Fruit fly (Drosophila melanogaster) whole organism, embryonic: Measurements from ENCODE around the gene MED22.

ENCODE experiments used
- Ada2b ChIP-seq: fragments of 200-800 bp; sonication (Bioruptor generic); IDR thresholded peaks from 2 replicates; pipeline ENCODE4 v1.3.6; 2022; ENCODE audit warnings: missing biosample characterization, missing genetic modification characterization
- CG10147 ChIP-seq: fragments of 200-800 bp; sonication (Bioruptor generic); optimal IDR thresholded peaks from 2 replicates; lab custom pipeline; 2019; ENCODE audit warnings: missing biosample characterization, mild to moderate bottlenecking, missing genetic modification characterization, moderate library complexity
- CG10209 ChIP-seq: fragments of 200-800 bp; sonication (Bioruptor generic); optimal IDR thresholded peaks from 3 replicates; lab custom pipeline; 2017; ENCODE audit warnings: missing biosample characterization, mild to moderate bottlenecking, missing genetic modification characterization, missing genetic modification reagents
- CG10462 ChIP-seq: fragments of 200-800 bp; sonication (Bioruptor generic); optimal IDR thresholded peaks from 2 replicates; lab custom pipeline; 2016; ENCODE audit warnings: missing biosample characterization, missing genetic modification characterization
- CG11247 ChIP-seq: fragments of 200-800 bp; sonication (Bioruptor generic); IDR thresholded peaks from 2 replicates; pipeline ENCODE4 v1.3.6; 2022; ENCODE audit warnings: missing biosample characterization, missing genetic modification characterization
- CG12299 ChIP-seq: fragments of 200-800 bp; sonication (Bioruptor generic); optimal IDR thresholded peaks from 2 replicates; lab custom pipeline; 2018; ENCODE audit warnings: missing biosample characterization, mild to moderate bottlenecking, missing genetic modification characterization
- CG12391 ChIP-seq: fragments of 200-800 bp; sonication (Bioruptor generic); optimal IDR thresholded peaks from 3 replicates; lab custom pipeline; 2018; ENCODE audit warnings: missing biosample characterization, mild to moderate bottlenecking, missing genetic modification characterization, moderate library complexity
- CG12659 ChIP-seq: fragments of 200-800 bp; sonication (Bioruptor generic); optimal IDR thresholded peaks from 3 replicates; lab custom pipeline; 2017; ENCODE audit warnings: mild to moderate bottlenecking, missing biosample characterization, missing genetic modification reagents, missing genetic modification characterization
- CG12769 ChIP-seq: fragments of 200-800 bp; sonication (Bioruptor generic); optimal IDR thresholded peaks from 2 replicates; lab custom pipeline; 2019; ENCODE audit warnings: missing biosample characterization, mild to moderate bottlenecking, missing genetic modification characterization, moderate library complexity
- CG13894 ChIP-seq: fragments of 200-800 bp; sonication (Bioruptor generic); optimal IDR thresholded peaks from 3 replicates; lab custom pipeline; 2018; ENCODE audit warnings: missing biosample characterization, mild to moderate bottlenecking, missing genetic modification characterization, moderate library complexity
- CG15514 ChIP-seq: fragments of 200-800 bp; sonication (Bioruptor generic); optimal IDR thresholded peaks from 3 replicates; lab custom pipeline; 2017; ENCODE audit warnings: missing biosample characterization, missing genetic modification characterization, mild to moderate bottlenecking, moderate library complexity, missing genetic modification reagents
- CG17359 ChIP-seq: fragments of 200-800 bp; sonication (Bioruptor generic); optimal IDR thresholded peaks from 3 replicates; lab custom pipeline; 2018; ENCODE audit warnings: missing biosample characterization, mild to moderate bottlenecking, missing genetic modification characterization, moderate library complexity
- CG17361 ChIP-seq: fragments of 200-800 bp; sonication (Bioruptor generic); IDR thresholded peaks from 3 replicates; pipeline ENCODE4 v1.3.6; 2022; ENCODE audit warnings: missing biosample characterization, missing genetic modification characterization
- CG17829 ChIP-seq: fragments of 200-800 bp; optimal IDR thresholded peaks from 2 replicates; lab custom pipeline; 2019; ENCODE audit warnings: missing biosample characterization, mild to moderate bottlenecking, missing genetic modification characterization, moderate library complexity
- CG2120 ChIP-seq: fragments of 200-800 bp; sonication (Bioruptor generic); optimal IDR thresholded peaks from 3 replicates; lab custom pipeline; 2016; ENCODE audit warnings: missing biosample characterization, missing genetic modification characterization
- CG2712 ChIP-seq: fragments of 200-800 bp; optimal IDR thresholded peaks from 3 replicates; lab custom pipeline; 2019; ENCODE audit warnings: missing biosample characterization, mild to moderate bottlenecking, missing genetic modification characterization, moderate library complexity
- CG31224 ChIP-seq: fragments of 200-800 bp; sonication (Bioruptor generic); IDR thresholded peaks from 2 replicates; pipeline ENCODE4 v1.3.6; 2022; ENCODE audit warnings: missing biosample characterization, missing genetic modification characterization
- CG33557 ChIP-seq: fragments of 200-800 bp; sonication (Bioruptor generic); optimal IDR thresholded peaks from 2 replicates; lab custom pipeline; 2019; ENCODE audit warnings: missing biosample characterization, mild to moderate bottlenecking, missing genetic modification characterization, moderate library complexity
- CG3847 ChIP-seq: fragments of 200-800 bp; sonication (Bioruptor generic); IDR thresholded peaks from 2 replicates; pipeline ENCODE4 v1.3.6; 2022; ENCODE audit warnings: missing biosample characterization, missing genetic modification characterization
- CG4730 ChIP-seq: fragments of 200-800 bp; sonication (Bioruptor generic); IDR thresholded peaks from 2 replicates; pipeline ENCODE4 v1.3.6; 2022; ENCODE audit warnings: missing biosample characterization, missing genetic modification characterization
- CG4854 ChIP-seq: fragments of 200-800 bp; sonication (Bioruptor generic); optimal IDR thresholded peaks from 2 replicates; lab custom pipeline; 2016; ENCODE audit warnings: missing biosample characterization, missing genetic modification characterization, inconsistent platforms
- CG7745 ChIP-seq: fragments of 200-800 bp; sonication (Bioruptor generic); optimal IDR thresholded peaks from 2 replicates; lab custom pipeline; 2018; ENCODE audit warnings: missing biosample characterization, mild to moderate bottlenecking, missing genetic modification characterization, moderate library complexity
- CG7839 ChIP-seq: fragments of 200-800 bp; sonication (Bioruptor generic); optimal IDR thresholded peaks from 3 replicates; lab custom pipeline; 2018; ENCODE audit warnings: missing biosample characterization, mild to moderate bottlenecking, missing genetic modification characterization, moderate library complexity
- CG9215 ChIP-seq: fragments of 200-800 bp; sonication (Bioruptor generic); IDR thresholded peaks from 2 replicates; pipeline ENCODE4 v1.3.6; 2022; ENCODE audit warnings: missing biosample characterization, missing genetic modification characterization
- D19B ChIP-seq: fragments of 200-800 bp; sonication (Bioruptor generic); optimal IDR thresholded peaks from 2 replicates; lab custom pipeline; 2017; ENCODE audit warnings: missing biosample characterization, mild to moderate bottlenecking, missing genetic modification characterization
- Dip3 ChIP-seq: fragments of 200-800 bp; sonication (Bioruptor generic); optimal IDR thresholded peaks from 3 replicates; lab custom pipeline; 2016; ENCODE audit warnings: missing biosample characterization, missing genetic modification characterization
- Fer3 ChIP-seq: fragments of 200-800 bp; sonication (Bioruptor generic); optimal IDR thresholded peaks from 2 replicates; lab custom pipeline; 2018; ENCODE audit warnings: missing biosample characterization, mild to moderate bottlenecking, missing genetic modification characterization, moderate library complexity
- H15 ChIP-seq: fragments of 200-800 bp; sonication (Bioruptor generic); IDR thresholded peaks from 3 replicates; pipeline ENCODE4 v1.3.6; 2022; ENCODE audit warnings: missing biosample characterization, missing genetic modification characterization
- HLH3B ChIP-seq: fragments of 200-800 bp; sonication (Bioruptor generic); IDR thresholded peaks from 2 replicates; pipeline ENCODE4 v1.3.6; 2022; ENCODE audit warnings: missing biosample characterization, missing genetic modification characterization
- Hr51 ChIP-seq, 2 experiments: fragments of 200-800 bp; sonication (Bioruptor generic); optimal IDR thresholded peaks; 2 replicates in 1 of 2; 3 replicates in 1 of 2; lab custom pipeline; 2016 to 2018; ENCODE audit warnings: missing biosample characterization in 2 of 2, missing genetic modification characterization in 2 of 2, mild to moderate bottlenecking in 1 of 2, moderate library complexity in 1 of 2
- Med ChIP-seq: fragments of 200-800 bp; sonication (Bioruptor generic); peaks from one replicate; lab custom pipeline; 2016; ENCODE audit warnings: missing biosample characterization, missing genetic modification characterization, mild to moderate bottlenecking, inconsistent platforms, moderate library complexity
- Oli ChIP-seq: fragments of 200-800 bp; sonication (Bioruptor generic); optimal IDR thresholded peaks from 2 replicates; lab custom pipeline; 2018; ENCODE audit warnings: missing biosample characterization, mild to moderate bottlenecking, missing genetic modification characterization, moderate library complexity
- Sox102F ChIP-seq: fragments of 200-800 bp; sonication (Bioruptor generic); optimal IDR thresholded peaks from 2 replicates; lab custom pipeline; 2018; ENCODE audit warnings: missing biosample characterization, mild to moderate bottlenecking, missing genetic modification characterization, moderate library complexity
- Xbp1 ChIP-seq: fragments of 200-800 bp; sonication (Bioruptor generic); optimal IDR thresholded peaks from 3 replicates; lab custom pipeline; 2016; ENCODE audit warnings: missing biosample characterization, mild to moderate bottlenecking, missing genetic modification characterization
- ato ChIP-seq: fragments of 200-800 bp; sonication (Bioruptor generic); IDR thresholded peaks from 2 replicates; pipeline ENCODE4 v1.3.6; 2022; ENCODE audit warnings: missing biosample characterization, missing genetic modification characterization; ENCODE audit not compliant: partially characterized antibody
- bcd ChIP-seq: fragments of 200-800 bp; sonication (Bioruptor generic); optimal IDR thresholded peaks from 2 replicates; lab custom pipeline; 2017; ENCODE audit warnings: missing biosample characterization, mild to moderate bottlenecking, missing genetic modification characterization
- cas ChIP-seq: fragments of 200-800 bp; sonication (Bioruptor generic); IDR thresholded peaks from 2 replicates; pipeline ENCODE4 v1.3.6; 2022; ENCODE audit warnings: missing biosample characterization, missing genetic modification characterization
- cwo ChIP-seq: fragments of 200-800 bp; sonication (Bioruptor generic); optimal IDR thresholded peaks from 3 replicates; lab custom pipeline; 2017; ENCODE audit warnings: missing biosample characterization, missing genetic modification characterization, mild to moderate bottlenecking, moderate library complexity, missing genetic modification reagents
- gem ChIP-seq: fragments of 200-800 bp; sonication (Bioruptor generic); optimal IDR thresholded peaks from 2 replicates; lab custom pipeline; 2019; ENCODE audit warnings: missing biosample characterization, mild to moderate bottlenecking, missing genetic modification characterization, moderate library complexity
- grau ChIP-seq: fragments of 200-800 bp; optimal IDR thresholded peaks from 3 replicates; lab custom pipeline; 2019; ENCODE audit warnings: missing biosample characterization, mild to moderate bottlenecking, missing genetic modification characterization, moderate library complexity
- ken ChIP-seq: fragments of 200-800 bp; sonication (Bioruptor generic); IDR thresholded peaks from 3 replicates; pipeline ENCODE4 v1.3.6; 2022; ENCODE audit warnings: missing biosample characterization, missing genetic modification characterization
- lmd ChIP-seq: fragments of 200-800 bp; sonication (Bioruptor generic); IDR thresholded peaks from 2 replicates; pipeline ENCODE4 v1.3.6; 2022; ENCODE audit warnings: missing biosample characterization, missing genetic modification characterization
- luna ChIP-seq: fragments of 200-800 bp; sonication (Bioruptor generic); optimal IDR thresholded peaks from 2 replicates; lab custom pipeline; 2016; ENCODE audit warnings: missing biosample characterization, missing genetic modification characterization
- mam ChIP-seq: fragments of 200-800 bp; sonication (Bioruptor generic); optimal IDR thresholded peaks from 3 replicates; lab custom pipeline; 2016; ENCODE audit warnings: missing biosample characterization, missing genetic modification characterization
- prd ChIP-seq, 3 experiments: fragments of >200 bp in 2 of 3; fragments of 200-800 bp in 1 of 3; sonication (Bioruptor generic) in 1 of 3; optimal IDR thresholded peaks in 2 of 3; IDR thresholded peaks in 1 of 3; 2 replicates in 2 of 3; 3 replicates in 1 of 3; pipeline versions ENCODE4 v1.3.6 to Lab custom; 2017 to 2022; ENCODE audit warnings: missing biosample characterization in 1 of 3, missing genetic modification characterization in 1 of 3
- pros ChIP-seq: fragments of 200-800 bp; sonication (Bioruptor generic); optimal IDR thresholded peaks from 3 replicates; lab custom pipeline; 2019; ENCODE audit warnings: missing biosample characterization, mild to moderate bottlenecking, missing genetic modification characterization, moderate library complexity
- ranshi ChIP-seq: fragments of 200-800 bp; sonication (Bioruptor generic); IDR thresholded peaks from 2 replicates; pipeline ENCODE4 v1.3.6; 2022; ENCODE audit warnings: missing biosample characterization, missing genetic modification characterization
- wek ChIP-seq: fragments of 200-800 bp; sonication (Bioruptor generic); optimal IDR thresholded peaks from 3 replicates; lab custom pipeline; 2018; ENCODE audit warnings: missing biosample characterization, mild to moderate bottlenecking, missing genetic modification characterization, moderate library complexity
- zfh2 ChIP-seq: fragments of 200-800 bp; sonication (Bioruptor generic); optimal IDR thresholded peaks from 2 replicates; lab custom pipeline; 2016; ENCODE audit warnings: missing biosample characterization, missing genetic modification characterization

Gene MED22

dm6 chrX:966818-967217 is 38.9 kb downstream of the MED22 start (continued):
- peak; percentile 51 for TF ChIP-seq CG13894 (tag; lab: Kevin White, UChicago)
- no peak for TF ChIP-seq CG10462 (GFP tag; lab: Kevin White, UChicago)
- no peak for TF ChIP-seq CG12299 (tag; lab: Kevin White, UChicago)
- TF ChIP-seq ranshi: peak; percentile 33; the same call in 1 of the 2 replicates
- 0 out of 3 replicates have a peak, but pooled peaks have one; percentile 15 for TF ChIP-seq H15 (GFP tag; lab: Robert Waterston, UW)
- TF ChIP-seq CG11247: 0 out of 2 replicates have a peak, but pooled peaks have one; percentile 20
- TF ChIP-seq gem (tag; lab: Kevin White, UChicago): peak; percentile 54
- TF ChIP-seq wek (GFP tag; lab: Kevin White, UChicago): no peak
- TF ChIP-seq CG15514 (GFP tag; lab: Kevin White, UChicago): peak; percentile 35
- peak; percentile 59 for TF ChIP-seq HLH3B (GFP tag; lab: Robert Waterston, UW)
- TF ChIP-seq CG17359 (tag; lab: Kevin White, UChicago): peak; percentile 56
- 0 out of 3 replicates have a peak, but pooled peaks have one; percentile 25 for TF ChIP-seq CG17361 (GFP tag; lab: Robert Waterston, UW)
- peak; percentile 30 for TF ChIP-seq mam
- TF ChIP-seq CG2712 (tag; lab: Kevin White, UChicago): peak; percentile 27
- TF ChIP-seq CG4854: no peak
- peak; percentile 34 for TF ChIP-seq CG12659 (GFP tag; lab: Kevin White, UChicago)
- peak; percentile 40 for TF ChIP-seq Sox102F (GFP tag; lab: Kevin White, UChicago)
- TF ChIP-seq cwo (GFP tag; lab: Kevin White, UChicago): peak; percentile 48
- TF ChIP-seq CG3847 (GFP tag; lab: Robert Waterston, UW): peak; percentile 24; the same call in 1 of the 2 replicates
- TF ChIP-seq CG33557 (GFP tag; lab: Kevin White, UChicago): no peak
- TF ChIP-seq CG7839: peak; percentile 63
- 0 out of 3 replicates have a peak, but pooled peaks have one; percentile 37 for TF ChIP-seq ken (GFP tag; lab: Robert Waterston, UW)
- no peak for TF ChIP-seq prd (optimal IDR thresholded peaks at IDR 0.05; lab: Kevin White, UChicago)
- TF ChIP-seq prd (GFP tag; IDR thresholded peaks at IDR 0.05; lab: Robert Waterston, UW): peak; percentile 52; the same call in 2 of the 3 replicates
- no peak for TF ChIP-seq luna
- TF ChIP-seq Hr51 (GFP tag; optimal IDR thresholded peaks at IDR 0.05; lab: Kevin White, UChicago): peak in 1 of 2 experiments; percentile 40
- peak; percentile 26 for TF ChIP-seq CG10147 (GFP tag; lab: Kevin White, UChicago)
- TF ChIP-seq CG4730 (GFP tag; lab: Robert Waterston, UW): no peak
- 0 out of 2 replicates have a peak, but pooled peaks have one; percentile 31 for TF ChIP-seq CG9215 (GFP tag; lab: Robert Waterston, UW)
- peak; percentile 30 for TF ChIP-seq Fer3 (tag; lab: Kevin White, UChicago)
- TF ChIP-seq Oli (tag; lab: Kevin White, UChicago): peak; percentile 30
- peak; percentile 18 for TF ChIP-seq Dip3
- TF ChIP-seq CG12391 (tag; lab: Kevin White, UChicago): peak; percentile 25
- TF ChIP-seq grau (tag; lab: Kevin White, UChicago): peak; percentile 56
- no peak for TF ChIP-seq ato (GFP tag; lab: Robert Waterston, UW)
- TF ChIP-seq CG17829 (tag; lab: Kevin White, UChicago): no peak
- TF ChIP-seq bcd: peak; percentile 32
- no peak for TF ChIP-seq cas
- peak; percentile 47; the same call in 1 of the 2 replicates for TF ChIP-seq Ada2b (GFP tag; lab: Robert Waterston, UW)
- peak; percentile 66 for TF ChIP-seq CG12769 (tag; lab: Kevin White, UChicago)
- peak; percentile 40 for TF ChIP-seq D19B (GFP tag; lab: Kevin White, UChicago)
- TF ChIP-seq CG10209 (GFP tag; lab: Kevin White, UChicago): peak; percentile 23
- TF ChIP-seq zfh2 (GFP tag; lab: Kevin White, UChicago): peak; percentile 3
- no peak for TF ChIP-seq CG7745 (tag; lab: Kevin White, UChicago)
- TF ChIP-seq lmd: peak; percentile 46; the same call in 1 of the 2 replicates
- peak; percentile 87 for TF ChIP-seq Med
- no peak for TF ChIP-seq pros (GFP tag; lab: Kevin White, UChicago)
- TF ChIP-seq CG2120: peak; percentile 67
- TF ChIP-seq CG31224: no peak
- peak; percentile 15 for TF ChIP-seq Xbp1
